Fruit fly (Drosophila melanogaster): ENCODE measurements around the gene CG10750.
A peak's percentile ranks its signal among the peaks of the same experiment; 100 is the strongest.

The CG10750 gene

DNA sequence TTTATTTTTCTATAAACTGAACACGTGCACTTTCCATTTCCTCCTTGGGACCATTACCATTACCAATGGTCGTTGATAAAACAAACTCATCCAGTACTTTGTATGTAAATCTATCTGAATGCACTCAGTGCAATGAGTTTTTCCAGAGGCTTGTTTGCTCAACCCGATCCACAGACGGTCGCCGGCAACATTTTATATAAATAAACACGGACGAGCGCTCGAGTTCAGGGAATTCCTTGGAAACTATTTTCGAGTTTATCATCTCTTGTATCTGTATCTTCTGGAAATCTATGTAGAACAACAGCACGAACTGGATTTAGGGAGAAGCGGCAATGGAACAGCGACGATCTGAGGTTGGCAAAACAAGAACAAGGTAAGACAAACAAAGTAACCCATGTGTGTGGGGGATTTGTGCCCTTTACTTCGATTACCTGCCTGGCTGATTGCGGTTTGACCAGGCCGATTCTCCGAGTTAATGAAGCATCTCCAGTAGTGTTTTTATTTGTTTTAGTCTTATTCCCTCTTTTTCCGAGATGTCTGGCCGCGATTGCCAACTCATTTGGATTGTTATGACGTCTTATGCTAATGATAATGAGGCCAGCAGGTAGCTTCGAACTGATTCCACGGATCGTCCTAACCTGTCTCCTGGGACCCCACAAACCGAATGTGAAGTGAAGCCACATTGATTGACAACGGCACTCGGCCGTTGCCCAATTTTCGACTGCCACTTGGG, 41.2 kb downstream of the CG10750 start:
- TF ChIP-seq HLH106 (tag; optimal IDR thresholded peaks at IDR 0.05) (no peak), tai (GFP tag; optimal IDR thresholded peaks at IDR 0.05) (no peak), fru (GFP tag; optimal IDR thresholded peaks at IDR 0.05) (no peak), Myc (optimal IDR thresholded peaks at IDR 0.05) (no peak)

DNA sequence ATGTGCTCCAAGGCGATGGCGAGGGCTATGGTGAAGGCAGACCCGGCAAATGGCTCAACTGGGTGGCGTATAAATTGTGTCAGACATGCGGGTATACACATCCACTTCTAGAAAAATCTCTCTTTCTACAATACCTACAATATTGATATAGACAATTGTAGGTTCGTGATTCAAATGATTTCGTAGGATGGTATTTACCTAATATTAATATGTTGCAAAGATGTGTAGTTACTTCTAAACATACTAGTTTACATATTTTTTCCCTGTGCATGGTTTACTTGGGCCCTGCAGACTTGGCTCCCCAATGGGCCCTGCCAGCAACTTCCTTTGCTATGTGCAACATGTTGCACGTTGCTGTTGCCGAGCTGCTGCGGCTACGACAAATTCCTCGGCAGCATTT, 42.0 kb downstream of the CG10750 start:
- TF ChIP-seq ey (GFP tag; optimal IDR thresholded peaks at IDR 0.05): peak; percentile 12
- TF ChIP-seq foxo (GFP tag; optimal IDR thresholded peaks at IDR 0.05): peak in 1 of 2 experiments; percentile 10
- TF ChIP-seq rgr (GFP tag; optimal IDR thresholded peaks at IDR 0.05): peak; percentile 1
- TF ChIP-seq fru (GFP tag; optimal IDR thresholded peaks at IDR 0.05): peak; percentile 20
- no peak for TF ChIP-seq N (GFP tag; optimal IDR thresholded peaks at IDR 0.05)
- peak; percentile 9 for TF ChIP-seq h (GFP tag; optimal IDR thresholded peaks at IDR 0.05)
- TF ChIP-seq dmrt93B (GFP tag; optimal IDR thresholded peaks at IDR 0.05): no peak
- TF ChIP-seq HLH106 (tag; optimal IDR thresholded peaks at IDR 0.05): peak; percentile 16
- TF ChIP-seq Hnf4 (GFP tag; optimal IDR thresholded peaks at IDR 0.05): peak; percentile 1
- TF ChIP-seq Abd-B (GFP tag; optimal IDR thresholded peaks at IDR 0.05): no peak
- no peak for TF ChIP-seq br (GFP tag; optimal IDR thresholded peaks at IDR 0.05)
- no peak for TF ChIP-seq GATAd (GFP tag; optimal IDR thresholded peaks at IDR 0.05)

DNA sequence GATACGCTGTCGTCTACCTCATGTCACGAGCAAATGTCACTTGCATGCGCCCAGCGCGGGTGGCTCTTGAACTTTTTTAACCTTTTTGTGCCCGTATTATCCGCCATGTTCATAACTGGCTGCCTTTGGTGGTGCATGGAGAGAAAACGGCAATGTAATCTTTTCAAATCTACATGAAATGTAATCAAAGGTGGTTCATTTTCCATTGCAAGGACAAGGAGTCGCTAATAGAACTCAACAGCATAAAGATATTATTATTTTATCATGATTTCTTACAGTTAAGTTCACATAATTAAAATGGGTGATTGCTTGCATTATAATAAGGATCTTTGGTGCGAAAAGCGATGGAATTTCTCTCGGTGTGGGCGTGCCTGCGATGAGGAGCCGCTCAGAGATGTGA, 42.7 kb downstream of the CG10750 start:
- TF ChIP-seq CG32264 (GFP tag; optimal IDR thresholded peaks at IDR 0.05) (no peak), dsf (GFP tag; optimal IDR thresholded peaks at IDR 0.05; ENCODE audit: borderline replicate concordance) (no peak), foxo (GFP tag; optimal IDR thresholded peaks at IDR 0.05) (peak in 1 of 2 experiments; percentile 26), CG9705 (GFP tag; optimal IDR thresholded peaks at IDR 0.05) (no peak), rgr (GFP tag; optimal IDR thresholded peaks at IDR 0.05) (peak; percentile 13), h (GFP tag; optimal IDR thresholded peaks at IDR 0.05) (peak; percentile 23), Sp1 (GFP tag; optimal IDR thresholded peaks at IDR 0.05) (peak; percentile 4), woc (GFP tag; optimal IDR thresholded peaks at IDR 0.05) (peak; percentile 15), psq (GFP tag; optimal IDR thresholded peaks at IDR 0.05) (no peak), sage (GFP tag; optimal IDR thresholded peaks at IDR 0.05) (no peak), fru (GFP tag; optimal IDR thresholded peaks at IDR 0.05) (peak; percentile 32), GATAd (GFP tag; optimal IDR thresholded peaks at IDR 0.05) (no peak), Rel (GFP tag; optimal IDR thresholded peaks at IDR 0.05) (no peak), Rel (tag; optimal IDR thresholded peaks at IDR 0.05) (no peak), usp (GFP tag; optimal IDR thresholded peaks at IDR 0.05) (no peak), Mio (GFP tag; optimal IDR thresholded peaks at IDR 0.05) (no peak), Jra (GFP tag; optimal IDR thresholded peaks at IDR 0.05) (no peak), dmrt93B (GFP tag; optimal IDR thresholded peaks at IDR 0.05) (no peak), br (GFP tag; optimal IDR thresholded peaks at IDR 0.05) (peak; percentile 14), Hr83 (GFP tag; optimal IDR thresholded peaks at IDR 0.05; ENCODE audit: poor library complexity, severe bottlenecking) (no peak), ey (GFP tag; optimal IDR thresholded peaks at IDR 0.05) (peak; percentile 31), sv (GFP tag; optimal IDR thresholded peaks at IDR 0.05) (no peak), HLH106 (tag; optimal IDR thresholded peaks at IDR 0.05) (peak; percentile 12), Dif (GFP tag; optimal IDR thresholded peaks at IDR 0.05; ENCODE audit: partially characterized antibody) (no peak)

All from whole organism, wandering third instar larva.